Worm (Caenorhabditis elegans) whole organism, early embryonic: ENCODE results near the gene crm-1.

Source experiments
- F13C5.2 ChIP-seq: sonication (generic microtip); optimal IDR thresholded peaks from 2 replicates; lab custom pipeline; 2017; ENCODE audit warnings: mild to moderate bottlenecking, missing genetic modification characterization, inconsistent platforms, missing compliant biosample characterization
- ama-1 ChIP-seq: fragments of 150-350 bp; optimal IDR thresholded peaks from 2 replicates; lab custom pipeline; 2014
- ceh-13 ChIP-seq: fragments of 200-800 bp; sonication (Bioruptor generic); optimal IDR thresholded peaks from 2 replicates; lab custom pipeline; 2018; ENCODE audit warnings: mild to moderate bottlenecking, missing genetic modification characterization, missing compliant biosample characterization
- ceh-36 ChIP-seq: sonication (generic microtip); optimal IDR thresholded peaks from 2 replicates; lab custom pipeline; 2016; ENCODE audit warnings: missing genetic modification characterization, inconsistent platforms, missing compliant biosample characterization
- flt-1 ChIP-seq: fragments of 200-800 bp; sonication (Bioruptor generic); IDR thresholded peaks from 2 replicates; pipeline ENCODE4 v1.3.6; 2022; ENCODE audit warnings: missing genetic modification characterization, missing compliant biosample characterization
- hmbx-1 ChIP-seq: sonication (generic microtip); optimal IDR thresholded peaks from 2 replicates; lab custom pipeline; 2016; ENCODE audit warnings: mild to moderate bottlenecking, missing genetic modification characterization, missing compliant biosample characterization
- hmg-4 ChIP-seq: fragments of 200-800 bp; sonication (Bioruptor generic); optimal IDR thresholded peaks from 2 replicates; lab custom pipeline; 2018; ENCODE audit warnings: mild to moderate bottlenecking, missing genetic modification characterization, missing compliant biosample characterization
- hnd-1 ChIP-seq: sonication (generic microtip); optimal IDR thresholded peaks from 2 replicates; lab custom pipeline; 2016; ENCODE audit warnings: missing genetic modification characterization, missing compliant biosample characterization
- scrt-1 ChIP-seq: fragments of 200-800 bp; sonication (Bioruptor generic); IDR thresholded peaks from 2 replicates; pipeline ENCODE4 v1.3.6; 2022; ENCODE audit warnings: missing genetic modification characterization, missing compliant biosample characterization
- sea-1 ChIP-seq: fragments of 200-800 bp; sonication (Bioruptor generic); conservative IDR thresholded peaks from 2 replicates; pipeline ENCODE4 v1.3.6; 2022; ENCODE audit warnings: missing genetic modification characterization, missing compliant biosample characterization
- tbx-11 ChIP-seq: fragments of 200-800 bp; sonication (Bioruptor generic); IDR thresholded peaks from 2 replicates; pipeline ENCODE4 v1.3.6; 2022; ENCODE audit warnings: missing genetic modification characterization, missing compliant biosample characterization
- tbx-37 ChIP-seq: fragments of 200-800 bp; sonication (Bioruptor generic); conservative IDR thresholded peaks from 2 replicates; pipeline ENCODE4 v1.3.6; 2022; ENCODE audit warnings: missing genetic modification reagents, missing genetic modification characterization, missing compliant biosample characterization
- tra-4 ChIP-seq: sonication (generic microtip); optimal IDR thresholded peaks from 2 replicates; lab custom pipeline; 2017; ENCODE audit warnings: missing genetic modification characterization, missing compliant biosample characterization

- no peak for TF ChIP-seq ama-1
- TF ChIP-seq ceh-36 (tag; lab: Kevin White, UChicago), result no peak
- no peak for TF ChIP-seq scrt-1 (GFP tag; lab: Robert Waterston, UW)
- no peak for TF ChIP-seq hmg-4 (GFP tag; lab: Kevin White, UChicago)
- no peak for TF ChIP-seq hnd-1 (tag; lab: Kevin White, UChicago)
- TF ChIP-seq ceh-13 (GFP tag; lab: Kevin White, UChicago), result no peak
- no peak for TF ChIP-seq flt-1 (GFP tag; lab: Robert Waterston, UW)
- TF ChIP-seq sea-1 (GFP tag; lab: Robert Waterston, UW), result no peak
- no peak for TF ChIP-seq tbx-37 (GFP tag; lab: Robert Waterston, UW)
- no peak for TF ChIP-seq hmbx-1 (tag; lab: Kevin White, UChicago)
- TF ChIP-seq tbx-11 (GFP tag; lab: Robert Waterston, UW), result no peak
- TF ChIP-seq tra-4 (tag; lab: Kevin White, UChicago), result no peak
- TF ChIP-seq F13C5.2, result no peak
Observed at ce11 chrV:10291848-10292247, 40.1 kb downstream of the crm-1 start.
